Worm (Caenorhabditis elegans) whole organism, L4 larva: ENCODE results near the gene str-227.

Experiments
- F26F4.8 ChIP-seq: fragments of 200-800 bp; sonication (Bioruptor generic); conservative IDR thresholded peaks from 2 replicates; pipeline ENCODE4 v1.3.6; 2022; ENCODE audit warnings: missing genetic modification characterization, missing compliant biosample characterization
- F37D6.2 ChIP-seq: sonication (generic microtip); optimal IDR thresholded peaks from 2 replicates; lab custom pipeline; 2016; ENCODE audit warnings: mild to moderate bottlenecking, missing genetic modification characterization, missing compliant biosample characterization
- T20F7.1 ChIP-seq: fragments of 200-800 bp; sonication (Bioruptor generic); optimal IDR thresholded peaks from 2 replicates; lab custom pipeline; 2018; ENCODE audit warnings: mild to moderate bottlenecking, missing genetic modification characterization, missing compliant biosample characterization
- T26A8.4 ChIP-seq: fragments of 200-800 bp; sonication (Bioruptor generic); IDR thresholded peaks from 2 replicates; pipeline ENCODE4 v1.3.6; 2022; ENCODE audit warnings: missing genetic modification characterization, missing compliant biosample characterization
- Y105C5A.15 ChIP-seq: fragments of 200-800 bp; sonication (Bioruptor generic); IDR thresholded peaks from 2 replicates; pipeline ENCODE4 v1.3.6; 2022; ENCODE audit warnings: missing genetic modification characterization, missing compliant biosample characterization
- Y5F2A.4 ChIP-seq: fragments of 200-800 bp; sonication (Bioruptor generic); optimal IDR thresholded peaks from 2 replicates; lab custom pipeline; 2018; ENCODE audit warnings: mild to moderate bottlenecking, missing genetic modification characterization, missing compliant biosample characterization
- Y75B8A.6 ChIP-seq: fragments of 200-800 bp; sonication (Bioruptor generic); IDR thresholded peaks from 2 replicates; pipeline ENCODE4 v1.3.6; 2022; ENCODE audit warnings: missing genetic modification reagents, missing genetic modification characterization, missing compliant biosample characterization
- aha-1 ChIP-seq: fragments of 150-350 bp; peaks from one replicate; lab custom pipeline; 2014; ENCODE audit warnings: missing biosample characterization, missing genetic modification characterization
- ama-1 ChIP-seq: fragments of 150-350 bp; optimal IDR thresholded peaks from 2 replicates; lab custom pipeline; 2014; ENCODE audit warnings: inconsistent platforms, mixed read lengths
- ceh-20 ChIP-seq: fragments of 200-800 bp; sonication (Bioruptor generic); IDR thresholded peaks from 2 replicates; pipeline ENCODE4 v1.3.6; 2022; ENCODE audit warnings: missing genetic modification reagents, missing genetic modification characterization, missing compliant biosample characterization
- ceh-44 ChIP-seq: fragments of 200-800 bp; sonication (Bioruptor generic); IDR thresholded peaks from 2 replicates; pipeline ENCODE4 v1.3.6; 2022; ENCODE audit warnings: missing genetic modification reagents, missing genetic modification characterization, missing compliant biosample characterization
- ceh-62 ChIP-seq: sonication (generic microtip); optimal IDR thresholded peaks from 2 replicates; lab custom pipeline; 2017; ENCODE audit warnings: missing biosample characterization, missing genetic modification characterization
- daf-12 ChIP-seq: fragments of 150-350 bp; optimal IDR thresholded peaks from 2 replicates; lab custom pipeline; 2014; ENCODE audit warnings: missing biosample characterization, missing genetic modification reagents, missing genetic modification characterization
- daf-19 ChIP-seq: fragments of 200-800 bp; sonication (Bioruptor generic); conservative IDR thresholded peaks from 2 replicates; pipeline ENCODE4 v1.3.6; 2022; ENCODE audit warnings: missing genetic modification characterization, missing compliant biosample characterization
- daf-8 ChIP-seq: fragments of 200-800 bp; sonication (Bioruptor generic); IDR thresholded peaks from 2 replicates; pipeline ENCODE4 v1.3.6; 2022; ENCODE audit warnings: missing genetic modification characterization, missing compliant biosample characterization
- dmd-9 ChIP-seq: fragments of 200-800 bp; sonication (Bioruptor generic); IDR thresholded peaks from 2 replicates; pipeline ENCODE4 v1.3.6; 2022; ENCODE audit warnings: missing genetic modification reagents, missing genetic modification characterization, missing compliant biosample characterization
- dve-1 ChIP-seq: sonication (generic microtip); optimal IDR thresholded peaks from 2 replicates; lab custom pipeline; 2017; ENCODE audit warnings: antibody characterized with exemption, mild to moderate bottlenecking, missing genetic modification characterization, missing compliant biosample characterization; ENCODE audit not compliant: insufficient read depth
- egl-27 ChIP-seq: sonication (generic microtip); optimal IDR thresholded peaks from 3 replicates; lab custom pipeline; 2017; ENCODE audit warnings: missing biosample characterization, missing genetic modification reagents, missing genetic modification characterization
- egl-43 ChIP-seq: fragments of 200-800 bp; sonication (Bioruptor generic); IDR thresholded peaks from 2 replicates; pipeline ENCODE4 v1.3.6; 2022; ENCODE audit warnings: missing genetic modification reagents, missing genetic modification characterization, missing compliant biosample characterization
- fkh-10 ChIP-seq: fragments of 150-350 bp; optimal IDR thresholded peaks from 2 replicates; lab custom pipeline; 2014; ENCODE audit warnings: missing biosample characterization, missing genetic modification reagents, missing genetic modification characterization
- hlh-11 ChIP-seq: fragments of 200-800 bp; sonication (Bioruptor generic); optimal IDR thresholded peaks from 2 replicates; lab custom pipeline; 2018; ENCODE audit warnings: mild to moderate bottlenecking, missing genetic modification characterization, missing compliant biosample characterization
- hlh-30 ChIP-seq: sonication (generic microtip); optimal IDR thresholded peaks from 2 replicates; lab custom pipeline; 2017; ENCODE audit warnings: antibody characterized with exemption, mild to moderate bottlenecking, missing genetic modification characterization, missing compliant biosample characterization; ENCODE audit not compliant: insufficient read depth
- hmg-1.1 ChIP-seq: fragments of 200-800 bp; sonication (Bioruptor generic); IDR thresholded peaks from 2 replicates; pipeline ENCODE4 v1.3.6; 2022; ENCODE audit warnings: missing genetic modification reagents, missing genetic modification characterization, missing compliant biosample characterization
- lim-7 ChIP-seq: fragments of 200-800 bp; sonication (Bioruptor generic); IDR thresholded peaks from 2 replicates; pipeline ENCODE4 v1.3.6; 2022; ENCODE audit warnings: missing genetic modification characterization, missing compliant biosample characterization
- lin-15B ChIP-seq: fragments of 150-350 bp; sonication (generic microtip); optimal IDR thresholded peaks from 3 replicates; lab custom pipeline; 2014; ENCODE audit warnings: missing biosample characterization, missing genetic modification characterization
- lin-29 ChIP-seq: fragments of 200-800 bp; sonication (Bioruptor generic); IDR thresholded peaks from 2 replicates; pipeline ENCODE4 v1.3.6; 2022; ENCODE audit warnings: missing genetic modification reagents, missing genetic modification characterization, missing compliant biosample characterization
- lin-39 ChIP-seq: fragments of 150-350 bp; optimal IDR thresholded peaks from 2 replicates; lab custom pipeline; 2014; ENCODE audit warnings: missing biosample characterization, missing genetic modification reagents, missing genetic modification characterization
- madf-9 ChIP-seq: fragments of 200-800 bp; sonication (Bioruptor generic); conservative IDR thresholded peaks from 2 replicates; pipeline ENCODE4 v1.3.6; 2022; ENCODE audit warnings: missing genetic modification reagents, missing genetic modification characterization, missing compliant biosample characterization
- mdl-1 ChIP-seq, 2 experiments: fragments of 150-350 bp in 1 of 2; sonication (generic microtip) in 1 of 2; optimal IDR thresholded peaks; 2 replicates each; lab custom pipeline; 2014 to 2017; ENCODE audit warnings: missing biosample characterization in 2 of 2, missing genetic modification characterization in 2 of 2
- mep-1 ChIP-seq: fragments of 150-350 bp; sonication (generic microtip); optimal IDR thresholded peaks from 3 replicates; lab custom pipeline; 2014; ENCODE audit warnings: missing biosample characterization, missing genetic modification characterization
- nhr-102 ChIP-seq: sonication (generic microtip); optimal IDR thresholded peaks from 2 replicates; lab custom pipeline; 2016; ENCODE audit warnings: mild to moderate bottlenecking, missing genetic modification characterization, moderate library complexity, missing compliant biosample characterization
- nhr-11 ChIP-seq: fragments of 150-350 bp; optimal IDR thresholded peaks from 2 replicates; lab custom pipeline; 2014; ENCODE audit warnings: missing biosample characterization, missing genetic modification characterization
- nhr-76 ChIP-seq: fragments of 150-350 bp; optimal IDR thresholded peaks from 2 replicates; lab custom pipeline; 2014; ENCODE audit warnings: missing biosample characterization, missing genetic modification characterization
- snpc-4 ChIP-seq: fragments of 150-350 bp; optimal IDR thresholded peaks from 2 replicates; lab custom pipeline; 2014; ENCODE audit warnings: missing biosample characterization, missing genetic modification characterization
- spr-3 ChIP-seq: fragments of 200-800 bp; sonication (Bioruptor generic); optimal IDR thresholded peaks from 2 replicates; lab custom pipeline; 2018; ENCODE audit warnings: mild to moderate bottlenecking, missing genetic modification characterization, missing compliant biosample characterization
- tra-1 ChIP-seq: fragments of 200-800 bp; sonication (Bioruptor generic); IDR thresholded peaks from 2 replicates; pipeline ENCODE4 v1.3.6; 2022; ENCODE audit warnings: missing genetic modification reagents, missing genetic modification characterization, missing compliant biosample characterization
- unc-62 ChIP-seq, 3 experiments: fragments of 150-350 bp in 1 of 3; sonication (generic microtip); optimal IDR thresholded peaks in 2 of 3; peaks in 1 of 3; 1 replicate in 1 of 3; 2 replicates in 2 of 3; lab custom pipeline; 2014 to 2017; ENCODE audit warnings: missing biosample characterization in 3 of 3, missing genetic modification characterization in 3 of 3, missing genetic modification reagents in 3 of 3, missing genotype in 1 of 3
- vab-7 ChIP-seq: fragments of 200-800 bp; sonication (Bioruptor generic); IDR thresholded peaks from 2 replicates; pipeline ENCODE4 v1.3.6; 2022; ENCODE audit warnings: missing genetic modification reagents, missing genetic modification characterization, missing compliant biosample characterization
- zfp-2 ChIP-seq: sonication (generic microtip); optimal IDR thresholded peaks from 2 replicates; lab custom pipeline; 2016; ENCODE audit warnings: mild to moderate bottlenecking, missing genetic modification characterization, missing compliant biosample characterization
- zip-11 ChIP-seq: fragments of 200-800 bp; sonication (Bioruptor generic); IDR thresholded peaks from 2 replicates; pipeline ENCODE4 v1.3.6; 2022; ENCODE audit warnings: missing genetic modification characterization, missing compliant biosample characterization
- ztf-11 ChIP-seq: fragments of 150-350 bp; optimal IDR thresholded peaks from 2 replicates; lab custom pipeline; 2014; ENCODE audit warnings: missing biosample characterization, missing genetic modification characterization

The str-227 gene

DNA sequence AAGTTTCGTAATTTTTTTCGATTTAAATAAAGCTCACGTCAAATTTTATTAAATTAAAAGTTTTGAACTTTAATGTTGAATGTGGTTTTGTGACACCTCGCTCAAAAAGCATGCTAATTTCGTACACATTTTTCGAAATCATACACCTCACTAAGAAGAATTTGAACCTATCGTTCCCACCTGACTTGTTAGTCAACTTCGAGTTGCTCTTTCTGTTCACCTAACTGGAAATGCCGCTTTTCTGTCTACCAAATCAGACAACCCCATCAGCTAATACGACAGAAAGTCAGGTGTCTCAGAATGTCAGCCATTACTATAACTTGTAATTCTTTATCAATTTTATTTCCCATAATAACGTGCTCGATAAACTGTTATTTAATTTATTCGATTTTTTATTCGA is 12.4 kb downstream of the str-227 start, which contains the start of gene srbc-66:
srbc-66 (plus strand) TSS at position 301 of the 400 bp plus-strand sequence.
- TF ChIP-seq F26F4.8 (GFP tag; lab: Robert Waterston, UW), result no peak
- TF ChIP-seq nhr-102 (tag; lab: Kevin White, UChicago), result no peak
- no peak for TF ChIP-seq ztf-11 (tag; lab: Kevin White, UChicago)
- TF ChIP-seq egl-43 (GFP tag; lab: Robert Waterston, UW), result no peak
- no peak for TF ChIP-seq T26A8.4
- no peak for TF ChIP-seq Y75B8A.6 (GFP tag; lab: Robert Waterston, UW)
- TF ChIP-seq aha-1 (tag; lab: Kevin White, UChicago), result no peak
- TF ChIP-seq vab-7, result no peak
- no peak for TF ChIP-seq F37D6.2 (tag; lab: Kevin White, UChicago)

ce11 chrV:3535260-3535659 is 17.3 kb downstream of the str-227 start, which contains the start of gene nhr-221:
Gene nhr-221, minus strand, starts transcription at chrV:3535360.
- TF ChIP-seq snpc-4 (tag; lab: Kevin White, UChicago) (no peak), lin-29 (GFP tag; lab: Robert Waterston, UW) (no peak)

DNA sequence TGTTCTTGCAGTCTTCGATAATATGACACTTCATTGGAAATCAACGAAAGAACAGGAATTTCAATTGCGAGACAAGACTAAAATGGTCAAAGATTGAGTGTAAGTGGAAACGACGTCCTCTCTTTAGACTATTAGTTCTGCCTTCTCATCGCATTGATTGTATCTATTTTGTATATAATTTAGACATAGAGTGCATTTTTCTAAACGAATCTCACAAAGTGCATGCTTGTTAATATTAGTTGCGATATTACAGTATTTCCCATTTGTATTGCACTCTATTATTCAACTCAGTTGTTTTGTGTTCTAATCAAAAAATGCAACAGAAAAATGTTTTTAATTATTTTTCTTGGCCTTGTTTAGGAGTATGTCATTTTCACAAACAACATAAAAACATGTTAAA is 20.3 kb downstream of the str-227 start, which contains the start of gene nhr-93:
nhr-93 (minus strand) TSS at position 101 of the 400 bp plus-strand sequence.
- TF ChIP-seq dve-1, result no peak
- no peak for TF ChIP-seq dmd-9
- TF ChIP-seq fkh-10 (GFP tag; lab: Kevin White, UChicago), result no peak
- no peak for TF ChIP-seq vab-7
- TF ChIP-seq ceh-44 (GFP tag; lab: Robert Waterston, UW), result no peak
- no peak for TF ChIP-seq ztf-11 (tag; lab: Kevin White, UChicago)
- TF ChIP-seq F37D6.2 (tag; lab: Kevin White, UChicago), result no peak
- no peak for TF ChIP-seq ceh-20 (GFP tag; lab: Robert Waterston, UW)
- TF ChIP-seq mdl-1 (tag; optimal IDR thresholded peaks at IDR 0.05; lab: Kevin White, UChicago), result no peak
- TF ChIP-seq zfp-2 (tag; lab: Kevin White, UChicago), result no peak
- TF ChIP-seq hlh-11 (tag; lab: Kevin White, UChicago), result no peak
- no peak for TF ChIP-seq nhr-11 (tag; lab: Kevin White, UChicago)

ce11 chrV:3541117-3541516 is 23.1 kb downstream of the str-227 start, which contains the start of gene srbc-67:
Gene srbc-67, minus strand, starts transcription at chrV:3541217.
- TF ChIP-seq egl-27 (tag; lab: Kevin White, UChicago) (no peak), ama-1 (lab: Kevin White, UChicago) (no peak), unc-62 (GFP tag; optimal IDR thresholded peaks at IDR 0.05 in 1 of 2; lab: Kevin White, UChicago) (no peak), unc-62 (tag; optimal IDR thresholded peaks at IDR 0.05; lab: Kevin White, UChicago) (no peak), lim-7 (no peak), lin-15B (no peak), aha-1 (tag; lab: Kevin White, UChicago) (peak; percentile 29), F37D6.2 (tag; lab: Kevin White, UChicago) (no peak), tra-1 (GFP tag; lab: Robert Waterston, UW) (no peak)

- TF ChIP-seq daf-19 (GFP tag; lab: Robert Waterston, UW), result no peak
- TF ChIP-seq Y5F2A.4 (GFP tag; lab: Kevin White, UChicago), result no peak
- TF ChIP-seq lin-39 (tag; lab: Kevin White, UChicago), result no peak
- TF ChIP-seq Y105C5A.15 (GFP tag; lab: Robert Waterston, UW), result no peak
- TF ChIP-seq hmg-1.1 (GFP tag; lab: Robert Waterston, UW), result no peak
- no peak for TF ChIP-seq T20F7.1 (GFP tag; lab: Kevin White, UChicago)
- no peak for TF ChIP-seq daf-8
- no peak for TF ChIP-seq hlh-30 (tag; lab: Kevin White, UChicago)
- no peak for TF ChIP-seq zip-11
- no peak for TF ChIP-seq tra-1 (GFP tag; lab: Robert Waterston, UW)
- no peak for TF ChIP-seq ceh-62 (tag; lab: Kevin White, UChicago)
- TF ChIP-seq daf-12 (tag; lab: Kevin White, UChicago), result no peak
- no peak for TF ChIP-seq mep-1 (tag; lab: Kevin White, UChicago)
- no peak for TF ChIP-seq madf-9 (GFP tag; lab: Robert Waterston, UW)
- no peak for TF ChIP-seq T26A8.4
- no peak for TF ChIP-seq nhr-76 (tag; lab: Kevin White, UChicago)
- no peak for TF ChIP-seq dmd-9
- no peak for TF ChIP-seq spr-3 (GFP tag; lab: Kevin White, UChicago)
- TF ChIP-seq ama-1 (lab: Kevin White, UChicago), result no peak
These were observed 25.4 kb downstream of the str-227 start, which contains the start of gene nhr-222 for ce11 chrV:3543344-3543743. Gene nhr-222, minus strand, starts transcription at chrV:3543444.
